Worm (Caenorhabditis elegans) whole organism, young adult: ENCODE data around the gene dhs-15.

Experiments
- F57A8.1 ChIP-seq: fragments of 200-800 bp; sonication (Bioruptor generic); optimal IDR thresholded peaks from 2 replicates; lab custom pipeline; 2018; ENCODE audit warnings: mild to moderate bottlenecking, missing genetic modification characterization, moderate library complexity, missing compliant biosample characterization
- dpl-1 ChIP-seq: fragments of 150-350 bp; optimal IDR thresholded peaks from 2 replicates; lab custom pipeline; 2014; ENCODE audit warnings: missing biosample characterization, missing genetic modification reagents, missing genetic modification characterization
- tbp1 ChIP-seq: fragments of 200-800 bp; sonication (Bioruptor generic); optimal IDR thresholded peaks from 2 replicates; lab custom pipeline; 2018; ENCODE audit warnings: mild to moderate bottlenecking, missing genetic modification characterization, missing compliant biosample characterization
- unc-130 ChIP-seq: sonication (generic microtip); optimal IDR thresholded peaks from 2 replicates; lab custom pipeline; 2016; ENCODE audit warnings: missing genetic modification reagents, missing genetic modification characterization, missing compliant biosample characterization
- unc-62 ChIP-seq: fragments of 150-350 bp; optimal IDR thresholded peaks from 2 replicates; lab custom pipeline; 2014; ENCODE audit warnings: missing biosample characterization, missing genetic modification reagents, missing genetic modification characterization

ce11 chrV:2767465-2767864, 2.2 kb downstream of the dhs-15 start, which contains the start of gene R05D8.9:
- TF ChIP-seq unc-62 (GFP tag; lab: Kevin White, UChicago) = no peak
- no peak for TF ChIP-seq F57A8.1
- no peak for TF ChIP-seq dpl-1 (GFP tag; lab: Kevin White, UChicago)
- TF ChIP-seq unc-130 (GFP tag; lab: Kevin White, UChicago) = no peak
- TF ChIP-seq tbp1 (GFP tag; lab: Kevin White, UChicago) = no peak
